Worm (Caenorhabditis elegans) whole organism, L4/young adult: ENCODE data around the gene srh-67.

Source experiments
- W03F9.2 ChIP-seq: fragments of 150-350 bp; optimal IDR thresholded peaks from 2 replicates; lab custom pipeline; 2014; ENCODE audit warnings: missing biosample characterization, missing genetic modification characterization
- dao-5 ChIP-seq: sonication (generic microtip); optimal IDR thresholded peaks from 2 replicates; lab custom pipeline; 2016; ENCODE audit warnings: missing genotype, missing genetic modification characterization, moderate library complexity, missing compliant biosample characterization
- him-1 ChIP-seq: sonication (generic microtip); optimal IDR thresholded peaks from 2 replicates; lab custom pipeline; 2016; ENCODE audit warnings: missing genotype, missing genetic modification reagents, missing genetic modification characterization, missing compliant biosample characterization

ce11 chrII:12471138-12471855 lies 37.5 kb upstream of the srh-67 start, which contains the start of the genes F15A4.5 and phat-8:
- TF ChIP-seq dao-5 (tag; lab: Kevin White, UChicago) (no peak), W03F9.2 (tag; lab: Kevin White, UChicago) (no peak), him-1 (tag; lab: Kevin White, UChicago) (no peak)
